Worm (Caenorhabditis elegans) whole organism, L4/young adult: ENCODE data around the gene F54D12.1.

Source experiments
- dao-5 ChIP-seq: sonication (generic microtip); optimal IDR thresholded peaks from 2 replicates; lab custom pipeline; 2016; ENCODE audit warnings: missing genotype, missing genetic modification characterization, moderate library complexity, missing compliant biosample characterization
- him-1 ChIP-seq: sonication (generic microtip); optimal IDR thresholded peaks from 2 replicates; lab custom pipeline; 2016; ENCODE audit warnings: missing genotype, missing genetic modification reagents, missing genetic modification characterization, missing compliant biosample characterization

DNA sequence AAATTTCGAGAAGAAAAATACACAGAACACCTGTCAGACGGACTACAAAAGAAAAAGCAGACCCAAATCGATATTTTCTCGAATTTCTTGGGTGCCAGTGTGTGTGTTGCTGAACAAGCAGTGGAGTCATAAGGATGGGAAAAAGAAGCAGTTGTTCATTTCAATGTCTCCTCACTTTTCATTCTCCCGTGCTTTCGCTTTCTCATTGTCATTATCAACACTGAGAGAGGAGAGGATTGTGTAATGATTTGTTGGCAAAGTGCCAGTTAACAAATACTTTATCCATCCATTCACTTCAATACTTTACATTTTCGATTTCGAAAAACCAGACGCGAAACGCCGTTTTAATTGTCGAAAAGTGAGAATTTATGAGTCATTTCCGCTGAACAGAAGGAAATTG is 24.6 kb upstream of the F54D12.1 start:
- TF ChIP-seq dao-5 (tag; lab: Kevin White, UChicago) (no peak), him-1 (tag; lab: Kevin White, UChicago) (no peak)
